Worm (Caenorhabditis elegans) whole organism, L4/young adult: ENCODE results near the gene sri-43.

Source experiments
- W03F9.2 ChIP-seq: fragments of 150-350 bp; optimal IDR thresholded peaks from 2 replicates; lab custom pipeline; 2014; ENCODE audit warnings: missing biosample characterization, missing genetic modification characterization
- dao-5 ChIP-seq: sonication (generic microtip); optimal IDR thresholded peaks from 2 replicates; lab custom pipeline; 2016; ENCODE audit warnings: missing genotype, missing genetic modification characterization, moderate library complexity, missing compliant biosample characterization
- him-1 ChIP-seq: sonication (generic microtip); optimal IDR thresholded peaks from 2 replicates; lab custom pipeline; 2016; ENCODE audit warnings: missing genotype, missing genetic modification reagents, missing genetic modification characterization, missing compliant biosample characterization

DNA sequence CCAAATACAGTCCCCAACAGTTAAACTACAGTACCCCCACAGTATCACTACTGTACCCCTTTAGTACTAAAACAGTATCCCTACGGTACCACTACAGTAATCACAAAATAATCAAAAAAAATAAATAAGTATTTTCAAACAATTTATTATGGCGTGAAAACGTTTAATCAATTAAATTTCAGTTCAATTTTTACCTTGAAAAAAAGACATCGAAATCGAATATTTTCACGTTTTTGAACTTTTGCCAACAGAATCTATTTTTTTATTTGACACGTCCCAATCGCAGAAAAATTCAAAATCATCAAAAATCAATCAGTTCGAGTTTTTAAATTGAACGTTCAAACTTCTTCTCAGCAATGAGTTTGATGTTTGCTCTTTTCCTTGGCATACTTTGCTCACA is 30.5 kb downstream of the sri-43 start, which contains the start of gene clec-123:
- TF ChIP-seq W03F9.2 = no peak
- no peak for TF ChIP-seq him-1 (tag; lab: Kevin White, UChicago)
- no peak for TF ChIP-seq dao-5 (tag; lab: Kevin White, UChicago)
